Fruit fly (Drosophila melanogaster) whole organism: Measurements from ENCODE around the gene Btk.

Source experiments
- EcR ChIP-seq, 2 experiments: fragments of >200 bp; optimal IDR thresholded peaks; 2 replicates each; lab custom pipeline; 2017; ENCODE audit warnings: missing biosample characterization in 2 of 2, missing genetic modification characterization in 2 of 2, missing genetic modification reagents in 2 of 2
- usp ChIP-seq: fragments of >200 bp; optimal IDR thresholded peaks from 2 replicates; lab custom pipeline; 2017; ENCODE audit warnings: missing biosample characterization, missing genetic modification characterization, mixed read lengths

- no peak for TF ChIP-seq EcR (GFP tag; optimal IDR thresholded peaks at IDR 0.05; lab: Kevin White, UChicago)
- no peak for TF ChIP-seq usp (GFP tag; lab: Kevin White, UChicago)
Observed at dm6 chr2L:8281872-8282271, 19.0 kb downstream of the Btk start.
